Worm (Caenorhabditis elegans) whole organism, mixed stage, embryonic: ENCODE results near the gene F26D11.13.

Experiments used
- bed-3 ChIP-seq: fragments of 200-800 bp; sonication (Bioruptor generic); optimal IDR thresholded peaks from 3 replicates; lab custom pipeline; 2018; ENCODE audit warnings: mild to moderate bottlenecking, missing genetic modification characterization, moderate library complexity, missing compliant biosample characterization
- ces-1 ChIP-seq: fragments of 150-350 bp; optimal IDR thresholded peaks from 2 replicates; lab custom pipeline; 2014; ENCODE audit warnings: missing biosample characterization, missing genetic modification reagents, missing genetic modification characterization
- cnd-1 ChIP-seq: fragments of 200-800 bp; sonication (Bioruptor generic); optimal IDR thresholded peaks from 2 replicates; lab custom pipeline; 2018; ENCODE audit warnings: mild to moderate bottlenecking, missing genetic modification characterization, missing compliant biosample characterization
- elt-3 ChIP-seq: fragments of 150-350 bp; optimal IDR thresholded peaks from 2 replicates; lab custom pipeline; 2014; ENCODE audit warnings: missing biosample characterization, missing genetic modification characterization
- flh-1 ChIP-seq: fragments of 200-800 bp; sonication (Bioruptor generic); optimal IDR thresholded peaks from 2 replicates; lab custom pipeline; 2018; ENCODE audit warnings: mild to moderate bottlenecking, missing genetic modification characterization, moderate library complexity, missing compliant biosample characterization
- lsy-2 ChIP-seq: fragments of 150-350 bp; optimal IDR thresholded peaks from 2 replicates; lab custom pipeline; 2014; ENCODE audit warnings: missing biosample characterization, missing genetic modification characterization
- mab-5 ChIP-seq: fragments of 150-350 bp; optimal IDR thresholded peaks from 2 replicates; lab custom pipeline; 2014; ENCODE audit warnings: missing biosample characterization, missing genetic modification characterization
- nhr-12 ChIP-seq: fragments of 150-350 bp; optimal IDR thresholded peaks from 2 replicates; lab custom pipeline; 2014; ENCODE audit warnings: missing biosample characterization, missing genetic modification characterization
- nhr-28 ChIP-seq: fragments of 150-350 bp; optimal IDR thresholded peaks from 2 replicates; lab custom pipeline; 2014; ENCODE audit warnings: missing biosample characterization, missing genetic modification characterization
- nhr-76 ChIP-seq: sonication (generic microtip); optimal IDR thresholded peaks from 2 replicates; lab custom pipeline; 2017; ENCODE audit warnings: missing biosample characterization, missing genetic modification characterization
- pha-4 ChIP-seq: fragments of 150-350 bp; optimal IDR thresholded peaks from 2 replicates; lab custom pipeline; 2018; ENCODE audit warnings: missing biosample characterization, missing genetic modification reagents, missing genetic modification characterization
- tbx-8 ChIP-seq: fragments of 200-800 bp; sonication (Bioruptor generic); optimal IDR thresholded peaks from 2 replicates; lab custom pipeline; 2018; ENCODE audit warnings: mild to moderate bottlenecking, missing genetic modification characterization, moderate library complexity, missing compliant biosample characterization
- unc-62 ChIP-seq: fragments of 150-350 bp; optimal IDR thresholded peaks from 2 replicates; lab custom pipeline; 2014; ENCODE audit warnings: missing biosample characterization, missing genetic modification reagents, missing genetic modification characterization

DNA sequence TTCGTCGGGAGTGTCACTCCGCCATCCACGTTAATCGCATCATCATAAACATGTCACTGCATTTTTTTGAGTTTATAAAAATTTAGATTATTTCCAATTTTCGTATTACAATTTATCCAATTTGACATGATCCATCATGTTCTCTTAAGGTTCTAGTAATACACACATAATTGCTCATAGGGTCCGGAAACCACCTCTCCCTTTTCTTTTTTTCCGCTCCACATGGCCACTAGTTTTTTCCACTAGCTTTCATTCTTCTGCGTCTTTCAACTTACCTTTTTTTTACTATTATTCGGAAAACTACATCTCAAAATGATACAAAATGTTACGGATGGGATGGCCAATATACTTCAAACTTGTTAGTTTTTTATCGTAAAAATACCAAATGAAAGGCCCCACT lies 31.4 kb upstream of the F26D11.13 start, which contains the start of gene Y97E10AL.1:
- TF ChIP-seq elt-3 (tag; lab: Kevin White, UChicago) (no peak), pha-4 (tag; lab: Kevin White, UChicago) (no peak), mab-5 (tag; lab: Kevin White, UChicago) (no peak), unc-62 (no peak), flh-1 (GFP tag; lab: Kevin White, UChicago) (no peak), nhr-12 (tag; lab: Kevin White, UChicago) (no peak), lsy-2 (tag; lab: Kevin White, UChicago) (no peak), nhr-28 (tag; lab: Kevin White, UChicago) (no peak), ces-1 (GFP tag; lab: Kevin White, UChicago) (no peak), bed-3 (GFP tag; lab: Kevin White, UChicago) (no peak), tbx-8 (GFP tag; lab: Kevin White, UChicago) (no peak), nhr-76 (tag; lab: Kevin White, UChicago) (no peak), cnd-1 (tag; lab: Kevin White, UChicago) (no peak)
